Worm (Caenorhabditis elegans) whole organism, young adult: Measurements from ENCODE around the gene F59B10.5.

Experiments used
- B0019.2 ChIP-seq: fragments of 200-800 bp; sonication (Bioruptor generic); conservative IDR thresholded peaks from 2 replicates; pipeline ENCODE4 v1.3.6; 2022; ENCODE audit warnings: missing genetic modification reagents, missing genetic modification characterization, missing compliant biosample characterization
- F23B12.7 ChIP-seq: sonication (generic microtip); optimal IDR thresholded peaks from 2 replicates; lab custom pipeline; 2017; ENCODE audit warnings: missing genetic modification characterization, mild to moderate bottlenecking, missing compliant biosample characterization, antibody characterized with exemption, moderate library complexity; ENCODE audit not compliant: insufficient read depth
- F33H1.4 ChIP-seq: fragments of 200-800 bp; sonication (Bioruptor generic); IDR thresholded peaks from 2 replicates; pipeline ENCODE4 v1.3.6; 2022; ENCODE audit warnings: missing genetic modification reagents, missing genetic modification characterization, missing compliant biosample characterization
- F49E8.2 ChIP-seq: sonication (generic microtip); optimal IDR thresholded peaks from 3 replicates; lab custom pipeline; 2017; ENCODE audit warnings: missing genetic modification characterization, mild to moderate bottlenecking, missing compliant biosample characterization, antibody characterized with exemption, moderate library complexity; ENCODE audit not compliant: insufficient read depth
- F57C9.4 ChIP-seq: sonication (generic microtip); optimal IDR thresholded peaks from 2 replicates; lab custom pipeline; 2017; ENCODE audit warnings: mild to moderate bottlenecking, missing genetic modification characterization, missing compliant biosample characterization
- Y53G8AR.9 ChIP-seq: fragments of 200-800 bp; sonication (Bioruptor generic); conservative IDR thresholded peaks from 2 replicates; pipeline ENCODE4 v1.3.6; 2022; ENCODE audit warnings: missing genetic modification reagents, missing genetic modification characterization, missing compliant biosample characterization
- Y56A3A.18 ChIP-seq: fragments of 200-800 bp; sonication (Bioruptor generic); IDR thresholded peaks from 2 replicates; pipeline ENCODE4 v1.3.6; 2022; ENCODE audit warnings: missing genetic modification reagents, missing genetic modification characterization, missing compliant biosample characterization
- Y95B8A.8 ChIP-seq: fragments of 200-800 bp; sonication (Bioruptor generic); IDR thresholded peaks from 2 replicates; pipeline ENCODE4 v1.3.6; 2022; ENCODE audit warnings: missing genetic modification reagents, missing genetic modification characterization, missing compliant biosample characterization
- ama-1 ChIP-seq, 3 experiments: fragments of 150-350 bp in 1 of 3; sonication (generic microtip) in 2 of 3; optimal IDR thresholded peaks; 2 replicates each; lab custom pipeline; 2014 to 2018; ENCODE audit warnings: missing biosample characterization in 2 of 3, missing genetic modification characterization in 2 of 3, missing genetic modification reagents in 2 of 3
- attf-6 ChIP-seq: fragments of 200-800 bp; sonication (Bioruptor generic); IDR thresholded peaks from 2 replicates; pipeline ENCODE4 v1.3.6; 2022; ENCODE audit warnings: missing genetic modification reagents, missing genetic modification characterization, missing compliant biosample characterization
- bed-1 ChIP-seq: fragments of 200-800 bp; sonication (Bioruptor generic); IDR thresholded peaks from 2 replicates; pipeline ENCODE4 v1.3.6; 2022; ENCODE audit warnings: missing genetic modification reagents, missing genetic modification characterization, missing compliant biosample characterization
- bed-2 ChIP-seq: fragments of 200-800 bp; sonication (Bioruptor generic); IDR thresholded peaks from 2 replicates; pipeline ENCODE4 v1.3.6; 2022; ENCODE audit warnings: missing genetic modification reagents, missing genetic modification characterization, missing compliant biosample characterization
- cebp-1 ChIP-seq, 2 experiments: fragments of 200-800 bp in 1 of 2; sonication (Bioruptor generic) in 1 of 2; sonication (generic microtip) in 1 of 2; IDR thresholded peaks in 1 of 2; optimal IDR thresholded peaks in 1 of 2; 2 replicates each; pipeline versions ENCODE4 v1.3.6 to Lab custom; 2017 to 2022; ENCODE audit warnings: missing compliant biosample characterization in 2 of 2, missing genetic modification characterization in 2 of 2, mild to moderate bottlenecking in 1 of 2, missing genetic modification reagents in 1 of 2, moderate library complexity in 1 of 2
- cebp-2 ChIP-seq: fragments of 200-800 bp; sonication (Bioruptor generic); IDR thresholded peaks from 2 replicates; pipeline ENCODE4 v1.3.6; 2022; ENCODE audit warnings: missing genetic modification characterization, missing compliant biosample characterization
- chd-7 ChIP-seq: sonication (generic microtip); optimal IDR thresholded peaks from 2 replicates; lab custom pipeline; 2016; ENCODE audit warnings: mild to moderate bottlenecking, missing genetic modification characterization, moderate library complexity, missing compliant biosample characterization
- dpl-1 ChIP-seq: fragments of 150-350 bp; optimal IDR thresholded peaks from 2 replicates; lab custom pipeline; 2014; ENCODE audit warnings: missing biosample characterization, missing genetic modification reagents, missing genetic modification characterization
- egl-18 ChIP-seq: fragments of 200-800 bp; sonication (Bioruptor generic); IDR thresholded peaks from 2 replicates; pipeline ENCODE4 v1.3.6; 2022; ENCODE audit warnings: missing genetic modification reagents, missing genetic modification characterization, missing compliant biosample characterization
- ekl-4 ChIP-seq: fragments of 200-800 bp; sonication (Bioruptor generic); IDR thresholded peaks from 2 replicates; pipeline ENCODE4 v1.3.6; 2022; ENCODE audit warnings: missing genetic modification reagents, missing genetic modification characterization, missing compliant biosample characterization
- hlh-12 ChIP-seq: sonication (generic microtip); optimal IDR thresholded peaks from 2 replicates; lab custom pipeline; 2016; ENCODE audit warnings: missing genetic modification characterization, missing compliant biosample characterization
- hlh-26 ChIP-seq: fragments of 200-800 bp; sonication (Bioruptor generic); conservative IDR thresholded peaks from 2 replicates; pipeline ENCODE4 v1.3.6; 2022; ENCODE audit warnings: missing genetic modification reagents, missing genetic modification characterization, missing compliant biosample characterization
- hsf-1 ChIP-seq: fragments of 200-800 bp; sonication (Bioruptor generic); IDR thresholded peaks from 2 replicates; pipeline ENCODE4 v1.3.6; 2022; ENCODE audit warnings: missing genetic modification reagents, missing genetic modification characterization, missing compliant biosample characterization
- lsl-1 ChIP-seq: fragments of 200-800 bp; sonication (Bioruptor generic); optimal IDR thresholded peaks from 2 replicates; lab custom pipeline; 2018; ENCODE audit warnings: mild to moderate bottlenecking, missing genetic modification characterization, moderate library complexity, missing compliant biosample characterization
- madf-10 ChIP-seq: sonication (generic microtip); optimal IDR thresholded peaks from 2 replicates; lab custom pipeline; 2016; ENCODE audit warnings: mild to moderate bottlenecking, missing genetic modification characterization, missing compliant biosample characterization
- madf-3 ChIP-seq: fragments of 200-800 bp; sonication (Bioruptor generic); IDR thresholded peaks from 2 replicates; pipeline ENCODE4 v1.3.6; 2022; ENCODE audit warnings: missing genetic modification reagents, missing genetic modification characterization, missing compliant biosample characterization
- mcd-1 ChIP-seq: fragments of 200-800 bp; sonication (Bioruptor generic); IDR thresholded peaks from 2 replicates; pipeline ENCODE4 v1.3.6; 2022; ENCODE audit warnings: missing genetic modification reagents, missing genetic modification characterization, missing compliant biosample characterization
- mxl-1 ChIP-seq: sonication (generic microtip); optimal IDR thresholded peaks from 2 replicates; lab custom pipeline; 2016; ENCODE audit warnings: missing genetic modification characterization, missing compliant biosample characterization
- nfya-1 ChIP-seq: sonication (generic microtip); optimal IDR thresholded peaks from 2 replicates; lab custom pipeline; 2017; ENCODE audit warnings: antibody characterized with exemption, missing compliant biosample characterization, missing genetic modification characterization, borderline replicate concordance; ENCODE audit not compliant: insufficient read depth
- nfyb-1 ChIP-seq: fragments of 200-800 bp; sonication (Bioruptor generic); IDR thresholded peaks from 2 replicates; pipeline ENCODE4 v1.3.6; 2022; ENCODE audit warnings: missing genetic modification reagents, missing genetic modification characterization, missing compliant biosample characterization
- nhr-27 ChIP-seq: fragments of 200-800 bp; sonication (Bioruptor generic); optimal IDR thresholded peaks from 2 replicates; lab custom pipeline; 2018; ENCODE audit warnings: mild to moderate bottlenecking, missing genetic modification characterization, moderate library complexity, missing compliant biosample characterization
- pha-4 ChIP-seq: fragments of 150-350 bp; sonication (generic microtip); optimal IDR thresholded peaks from 2 replicates; lab custom pipeline; 2014; ENCODE audit warnings: missing biosample characterization, missing genetic modification reagents, missing genetic modification characterization
- rcor-1 ChIP-seq: fragments of 200-800 bp; sonication (Bioruptor generic); IDR thresholded peaks from 2 replicates; pipeline ENCODE4 v1.3.6; 2022; ENCODE audit warnings: missing genetic modification reagents, missing genetic modification characterization, missing compliant biosample characterization
- rec-8 ChIP-seq, 2 experiments: sonication (generic microtip); optimal IDR thresholded peaks; 2 replicates each; lab custom pipeline; 2016; ENCODE audit warnings: mild to moderate bottlenecking in 2 of 2, missing genetic modification characterization in 2 of 2, missing genetic modification reagents in 2 of 2, missing genotype in 2 of 2, missing biosample characterization in 1 of 2, missing compliant biosample characterization in 1 of 2, moderate library complexity in 1 of 2
- sea-2 ChIP-seq: fragments of 200-800 bp; sonication (Bioruptor generic); IDR thresholded peaks from 2 replicates; pipeline ENCODE4 v1.3.6; 2022; ENCODE audit warnings: missing genetic modification characterization, missing compliant biosample characterization
- snpc-1.1 ChIP-seq: sonication (generic microtip); optimal IDR thresholded peaks from 2 replicates; lab custom pipeline; 2017; ENCODE audit warnings: missing genetic modification characterization, mild to moderate bottlenecking, missing compliant biosample characterization, antibody characterized with exemption, moderate library complexity, missing genotype, missing genetic modification reagents; ENCODE audit not compliant: insufficient read depth
- snpc-4 ChIP-seq, 5 experiments: fragments of 150-350 bp in 1 of 5; sonication (generic microtip) in 4 of 5; optimal IDR thresholded peaks; 2 replicates each; lab custom pipeline; 2014 to 2018; ENCODE audit warnings: missing genetic modification characterization in 5 of 5, missing biosample characterization in 3 of 5, antibody characterized with exemption in 2 of 5, mild to moderate bottlenecking in 2 of 5, missing compliant biosample characterization in 2 of 5, missing genotype in 2 of 5, moderate library complexity in 2 of 5, missing genetic modification reagents in 1 of 5
- sptf-2 ChIP-seq: fragments of 200-800 bp; sonication (Bioruptor generic); optimal IDR thresholded peaks from 2 replicates; lab custom pipeline; 2018; ENCODE audit warnings: mild to moderate bottlenecking, missing genetic modification characterization, missing compliant biosample characterization
- zim-3 ChIP-seq: sonication (generic microtip); optimal IDR thresholded peaks from 2 replicates; lab custom pipeline; 2017; ENCODE audit warnings: mild to moderate bottlenecking, missing genetic modification characterization, moderate library complexity, missing compliant biosample characterization
- ztf-18 ChIP-seq: sonication (generic microtip); optimal IDR thresholded peaks from 2 replicates; lab custom pipeline; 2016; ENCODE audit warnings: missing genotype, mild to moderate bottlenecking, missing genetic modification characterization, missing compliant biosample characterization
- ztf-26 ChIP-seq: sonication (generic microtip); optimal IDR thresholded peaks from 2 replicates; lab custom pipeline; 2017; ENCODE audit warnings: missing genetic modification characterization, missing compliant biosample characterization
- ztf-6 ChIP-seq: fragments of 200-800 bp; sonication (Bioruptor generic); IDR thresholded peaks from 2 replicates; pipeline ENCODE4 v1.3.6; 2022; ENCODE audit warnings: missing genetic modification reagents, missing genetic modification characterization, missing compliant biosample characterization

The F59B10.5 gene

DNA sequence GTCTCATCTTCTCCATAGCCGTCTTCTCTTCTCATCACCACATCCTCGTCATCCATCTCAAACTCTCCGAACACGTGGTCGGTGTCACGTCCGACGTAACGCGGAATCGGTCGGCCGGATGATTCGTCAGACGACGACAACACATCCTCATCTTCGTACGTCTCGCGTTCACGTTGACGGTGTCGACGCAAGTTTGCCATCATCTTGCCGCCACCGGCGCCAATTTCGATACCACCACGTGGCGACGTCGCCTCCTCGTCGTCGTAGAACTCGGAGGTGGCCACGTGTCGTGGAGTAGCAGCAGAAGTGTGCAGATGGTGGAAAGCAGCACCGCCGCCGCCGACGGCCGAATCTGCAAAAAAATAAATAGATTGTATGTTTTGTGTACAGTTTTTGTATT, 23.8 kb upstream of the F59B10.5 start (continued):
- TF ChIP-seq Y56A3A.18 (no peak), cebp-1 (GFP tag; IDR thresholded peaks at IDR 0.05; lab: Robert Waterston, UW) (no peak), cebp-1 (tag; optimal IDR thresholded peaks at IDR 0.05; lab: Kevin White, UChicago) (peak; percentile 41), madf-10 (tag; lab: Kevin White, UChicago) (peak; percentile 5), egl-18 (GFP tag; lab: Robert Waterston, UW) (no peak), hlh-26 (GFP tag; lab: Robert Waterston, UW) (no peak), hsf-1 (GFP tag; lab: Robert Waterston, UW) (no peak), F57C9.4 (peak; percentile 22), nfya-1 (tag; lab: Kevin White, UChicago) (no peak), hlh-12 (no peak), cebp-2 (GFP tag; lab: Robert Waterston, UW) (0 out of 2 replicates have a peak, but pooled peaks have one; percentile 82), bed-1 (GFP tag; lab: Robert Waterston, UW) (0 out of 2 replicates have a peak, but pooled peaks have one; percentile 11), ama-1 (optimal IDR thresholded peaks at IDR 0.05; lab: Kevin White, UChicago) (peak; percentile 62), ama-1 (GFP tag; optimal IDR thresholded peaks at IDR 0.05; lab: Kevin White, UChicago) (no peak), ztf-18 (no peak), madf-3 (GFP tag; lab: Robert Waterston, UW) (no peak), ekl-4 (GFP tag; lab: Robert Waterston, UW) (peak; percentile 50; the same call in 1 of the 2 replicates), rec-8 (tag; optimal IDR thresholded peaks at IDR 0.05; lab: Kevin White, UChicago) (no peak), snpc-4 (GFP tag; optimal IDR thresholded peaks at IDR 0.05; lab: Kevin White, UChicago) (no peak), snpc-4 (tag; optimal IDR thresholded peaks at IDR 0.05; lab: Kevin White, UChicago) (no peak), sptf-2 (GFP tag; lab: Kevin White, UChicago) (no peak), lsl-1 (no peak), Y53G8AR.9 (GFP tag; lab: Robert Waterston, UW) (0 out of 2 replicates have a peak, but pooled peaks have one; percentile 12), sea-2 (no peak), nfyb-1 (GFP tag; lab: Robert Waterston, UW) (peak; percentile 70), B0019.2 (GFP tag; lab: Robert Waterston, UW) (no peak), zim-3 (tag; lab: Kevin White, UChicago) (peak; percentile 40), ztf-26 (peak; percentile 80), dpl-1 (GFP tag; lab: Kevin White, UChicago) (no peak), attf-6 (GFP tag; lab: Robert Waterston, UW) (no peak), nhr-27 (tag; lab: Kevin White, UChicago) (no peak), F23B12.7 (no peak), F33H1.4 (GFP tag; lab: Robert Waterston, UW) (no peak; the same call in 1 of the 2 replicates), mcd-1 (GFP tag; lab: Robert Waterston, UW) (peak; percentile 51), bed-2 (GFP tag; lab: Robert Waterston, UW) (no peak), snpc-1.1 (tag; lab: Kevin White, UChicago) (no peak), rcor-1 (GFP tag; lab: Robert Waterston, UW) (no peak), ztf-6 (no peak), mxl-1 (tag; lab: Kevin White, UChicago) (no peak), F49E8.2 (tag; lab: Kevin White, UChicago) (no peak)
- TF ChIP-seq, all 124 proteins: peak for 38

DNA sequence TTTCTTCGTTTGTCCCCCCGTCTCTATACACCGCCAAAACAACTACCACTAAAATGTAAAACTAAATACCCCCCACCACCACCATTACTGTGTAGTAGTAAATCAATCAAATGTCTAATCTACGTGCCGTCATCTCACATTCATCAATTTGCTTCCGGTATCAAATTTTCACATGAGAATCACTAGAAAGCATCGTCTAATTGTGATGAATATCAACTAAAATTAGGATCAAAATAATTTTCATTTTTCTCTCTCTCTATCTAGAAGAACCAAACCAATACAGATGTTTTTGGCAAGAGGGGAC, 23.3 kb upstream of the F59B10.5 start:
- no peak for TF ChIP-seq chd-7 (tag; lab: Kevin White, UChicago)
- 0 out of 2 replicates have a peak, but pooled peaks have one; percentile 10 for TF ChIP-seq Y95B8A.8
- 0 out of 2 replicates have a peak, but pooled peaks have one; percentile 7 for TF ChIP-seq nfyb-1 (GFP tag; lab: Robert Waterston, UW)
- peak; percentile 30 for TF ChIP-seq pha-4 (tag; lab: Kevin White, UChicago)
